Fruit fly (Drosophila melanogaster) whole organism, embryonic: ENCODE data around the gene CG12594.

Experiments used
- C15 ChIP-seq: fragments of 200-800 bp; sonication (Bioruptor generic); IDR thresholded peaks from 3 replicates; pipeline ENCODE4 v1.3.6; 2022; ENCODE audit warnings: missing biosample characterization, missing genetic modification characterization
- CG10565 ChIP-seq: fragments of 200-800 bp; sonication (Bioruptor generic); optimal IDR thresholded peaks from 3 replicates; lab custom pipeline; 2016; ENCODE audit warnings: missing biosample characterization, mild to moderate bottlenecking, missing genetic modification characterization
- CG10959 ChIP-seq: fragments of 200-800 bp; sonication (Bioruptor generic); IDR thresholded peaks from 2 replicates; pipeline ENCODE4 v1.3.6; 2022; ENCODE audit warnings: missing biosample characterization, missing genetic modification characterization
- CG13287 ChIP-seq: fragments of 200-800 bp; sonication (Bioruptor generic); IDR thresholded peaks from 2 replicates; pipeline ENCODE4 v1.3.6; 2022; ENCODE audit warnings: missing biosample characterization, missing genetic modification characterization; ENCODE audit not compliant: partially characterized antibody
- CG16779 ChIP-seq: fragments of 200-800 bp; sonication (Bioruptor generic); IDR thresholded peaks from 2 replicates; pipeline ENCODE4 v1.3.6; 2022; ENCODE audit warnings: missing biosample characterization, missing genetic modification characterization
- CG16815 ChIP-seq: fragments of 200-800 bp; sonication (Bioruptor generic); optimal IDR thresholded peaks from 3 replicates; lab custom pipeline; 2017; ENCODE audit warnings: missing biosample characterization, mild to moderate bottlenecking, missing genetic modification characterization
- CG3065 ChIP-seq: fragments of 200-800 bp; sonication (Bioruptor generic); optimal IDR thresholded peaks from 2 replicates; lab custom pipeline; 2016; ENCODE audit warnings: missing biosample characterization, missing genetic modification characterization
- CG3163 ChIP-seq: fragments of 200-800 bp; sonication (Bioruptor generic); optimal IDR thresholded peaks from 3 replicates; lab custom pipeline; 2016; ENCODE audit warnings: missing biosample characterization, missing genetic modification characterization
- CG33557 ChIP-seq: fragments of 200-800 bp; sonication (Bioruptor generic); optimal IDR thresholded peaks from 2 replicates; lab custom pipeline; 2019; ENCODE audit warnings: missing biosample characterization, mild to moderate bottlenecking, missing genetic modification characterization, moderate library complexity
- CG4282 ChIP-seq: fragments of 200-800 bp; sonication (Bioruptor generic); optimal IDR thresholded peaks from 2 replicates; lab custom pipeline; 2016; ENCODE audit warnings: missing biosample characterization, missing genetic modification characterization
- CG4730 ChIP-seq: fragments of 200-800 bp; sonication (Bioruptor generic); IDR thresholded peaks from 2 replicates; pipeline ENCODE4 v1.3.6; 2022; ENCODE audit warnings: missing biosample characterization, missing genetic modification characterization
- CG5180 ChIP-seq: fragments of 200-800 bp; sonication (Bioruptor generic); optimal IDR thresholded peaks from 3 replicates; lab custom pipeline; 2017; ENCODE audit warnings: missing biosample characterization, missing genetic modification characterization, mild to moderate bottlenecking, moderate library complexity, missing genetic modification reagents
- CG9727 ChIP-seq: fragments of 200-800 bp; sonication (Bioruptor generic); optimal IDR thresholded peaks from 3 replicates; lab custom pipeline; 2017; ENCODE audit warnings: missing biosample characterization, mild to moderate bottlenecking, missing genetic modification characterization
- CTCF ChIP-seq: fragments of 200-800 bp; sonication (Bioruptor generic); optimal IDR thresholded peaks from 2 replicates; lab custom pipeline; 2017; ENCODE audit warnings: missing biosample characterization, mild to moderate bottlenecking, missing genetic modification characterization, moderate library complexity
- Elba2 ChIP-seq: fragments of 200-800 bp; sonication (Bioruptor generic); optimal IDR thresholded peaks from 3 replicates; lab custom pipeline; 2016; ENCODE audit warnings: missing biosample characterization, missing genetic modification characterization
- HmgD ChIP-seq: fragments of 200-800 bp; sonication (Bioruptor generic); optimal IDR thresholded peaks from 3 replicates; lab custom pipeline; 2016; ENCODE audit warnings: missing biosample characterization, missing genetic modification characterization
- Hmx ChIP-seq: fragments of 200-800 bp; sonication (Bioruptor generic); optimal IDR thresholded peaks from 2 replicates; lab custom pipeline; 2016; ENCODE audit warnings: missing biosample characterization, missing genetic modification characterization
- Hr3 ChIP-seq: fragments of 200-800 bp; sonication (Bioruptor generic); optimal IDR thresholded peaks from 3 replicates; lab custom pipeline; 2016; ENCODE audit warnings: missing biosample characterization, missing genetic modification characterization
- Hr51 ChIP-seq, 2 experiments: fragments of 200-800 bp; sonication (Bioruptor generic); optimal IDR thresholded peaks; 2 replicates in 1 of 2; 3 replicates in 1 of 2; lab custom pipeline; 2016 to 2018; ENCODE audit warnings: missing biosample characterization in 2 of 2, missing genetic modification characterization in 2 of 2, mild to moderate bottlenecking in 1 of 2, moderate library complexity in 1 of 2
- Med ChIP-seq: fragments of 200-800 bp; sonication (Bioruptor generic); peaks from one replicate; lab custom pipeline; 2016; ENCODE audit warnings: missing biosample characterization, missing genetic modification characterization, mild to moderate bottlenecking, inconsistent platforms, moderate library complexity
- NK7.1 ChIP-seq: fragments of 200-800 bp; sonication (Bioruptor generic); optimal IDR thresholded peaks from 3 replicates; lab custom pipeline; 2016; ENCODE audit warnings: missing biosample characterization, missing genetic modification characterization
- NfI ChIP-seq: fragments of 200-800 bp; sonication (Bioruptor generic); optimal IDR thresholded peaks from 3 replicates; lab custom pipeline; 2018; ENCODE audit warnings: missing biosample characterization, mild to moderate bottlenecking, missing genetic modification characterization, moderate library complexity
- Oaz ChIP-seq: fragments of 200-800 bp; sonication (Bioruptor generic); IDR thresholded peaks from 2 replicates; pipeline ENCODE4 v1.3.6; 2022; ENCODE audit warnings: missing biosample characterization, missing genetic modification characterization
- Rfx ChIP-seq: fragments of 200-800 bp; sonication (Bioruptor generic); IDR thresholded peaks from 2 replicates; pipeline ENCODE4 v1.3.6; 2022; ENCODE audit warnings: missing biosample characterization, missing genetic modification characterization
- Spps ChIP-seq: fragments of 200-800 bp; sonication (Bioruptor generic); optimal IDR thresholded peaks from 2 replicates; lab custom pipeline; 2018; ENCODE audit warnings: missing biosample characterization, mild to moderate bottlenecking, missing genetic modification characterization
- Trl ChIP-seq, 3 experiments: fragments of >200 bp in 2 of 3; fragments of 200-800 bp in 1 of 3; sonication (Bioruptor generic) in 1 of 3; optimal IDR thresholded peaks; 2 replicates in 1 of 3; 3 replicates in 2 of 3; lab custom pipeline; 2016 to 2017; ENCODE audit warnings: missing biosample characterization in 1 of 3, missing genetic modification characterization in 1 of 3
- Usf ChIP-seq: fragments of 200-800 bp; sonication (Bioruptor generic); optimal IDR thresholded peaks from 2 replicates; lab custom pipeline; 2017; ENCODE audit warnings: missing genotype, missing biosample characterization, missing genetic modification characterization
- ap ChIP-seq: fragments of 200-800 bp; sonication (Bioruptor generic); IDR thresholded peaks from 2 replicates; pipeline ENCODE4 v1.3.6; 2022; ENCODE audit warnings: missing biosample characterization, missing genetic modification characterization
- bbx ChIP-seq: fragments of 200-800 bp; sonication (Bioruptor generic); IDR thresholded peaks from 2 replicates; pipeline ENCODE4 v1.3.6; 2022; ENCODE audit warnings: missing biosample characterization, missing genetic modification characterization; ENCODE audit not compliant: partially characterized antibody
- cg ChIP-seq: fragments of 200-800 bp; sonication (Bioruptor generic); optimal IDR thresholded peaks from 3 replicates; lab custom pipeline; 2019; ENCODE audit warnings: missing biosample characterization, mild to moderate bottlenecking, missing genetic modification characterization, moderate library complexity
- dmrt11E ChIP-seq: fragments of 200-800 bp; sonication (Bioruptor generic); optimal IDR thresholded peaks from 3 replicates; lab custom pipeline; 2018; ENCODE audit warnings: missing biosample characterization, mild to moderate bottlenecking, missing genetic modification characterization, moderate library complexity
- dysf ChIP-seq: fragments of 200-800 bp; sonication (Bioruptor generic); IDR thresholded peaks from 3 replicates; pipeline ENCODE4 v1.3.6; 2022; ENCODE audit warnings: missing biosample characterization, missing genetic modification characterization
- en ChIP-seq: fragments of 200-800 bp; sonication (Bioruptor generic); optimal IDR thresholded peaks from 2 replicates; lab custom pipeline; 2016; ENCODE audit warnings: missing biosample characterization, missing genetic modification characterization
- gsb-n ChIP-seq: fragments of 200-800 bp; sonication (Bioruptor generic); optimal IDR thresholded peaks from 3 replicates; lab custom pipeline; 2018; ENCODE audit warnings: missing biosample characterization, mild to moderate bottlenecking, missing genetic modification characterization
- her ChIP-seq: fragments of 200-800 bp; sonication (Bioruptor generic); optimal IDR thresholded peaks from 2 replicates; lab custom pipeline; 2016; ENCODE audit warnings: missing biosample characterization, missing genetic modification characterization
- lab ChIP-seq: fragments of 200-800 bp; sonication (Bioruptor generic); optimal IDR thresholded peaks from 3 replicates; lab custom pipeline; 2017; ENCODE audit warnings: missing biosample characterization, missing genetic modification characterization, mild to moderate bottlenecking, moderate library complexity, missing genetic modification reagents
- nerfin-1 ChIP-seq: fragments of 200-800 bp; sonication (Bioruptor generic); optimal IDR thresholded peaks from 3 replicates; lab custom pipeline; 2019; ENCODE audit warnings: missing biosample characterization, mild to moderate bottlenecking, missing genetic modification characterization, moderate library complexity
- oc ChIP-seq: fragments of 200-800 bp; sonication (Bioruptor generic); optimal IDR thresholded peaks from 2 replicates; lab custom pipeline; 2018; ENCODE audit warnings: missing biosample characterization, mild to moderate bottlenecking, missing genetic modification characterization, moderate library complexity
- pros ChIP-seq: fragments of 200-800 bp; sonication (Bioruptor generic); optimal IDR thresholded peaks from 3 replicates; lab custom pipeline; 2019; ENCODE audit warnings: missing biosample characterization, mild to moderate bottlenecking, missing genetic modification characterization, moderate library complexity
- ranshi ChIP-seq: fragments of 200-800 bp; sonication (Bioruptor generic); IDR thresholded peaks from 2 replicates; pipeline ENCODE4 v1.3.6; 2022; ENCODE audit warnings: missing biosample characterization, missing genetic modification characterization
- scrt ChIP-seq: fragments of 200-800 bp; sonication (Bioruptor generic); optimal IDR thresholded peaks from 2 replicates; lab custom pipeline; 2018; ENCODE audit warnings: missing biosample characterization, mild to moderate bottlenecking, missing genetic modification characterization, moderate library complexity
- sd ChIP-seq: fragments of 200-800 bp; sonication (Bioruptor generic); optimal IDR thresholded peaks from 3 replicates; lab custom pipeline; 2018; ENCODE audit warnings: missing biosample characterization, mild to moderate bottlenecking, missing genetic modification characterization, moderate library complexity
- sens ChIP-seq: fragments of 200-800 bp; sonication (Bioruptor generic); peaks from one replicate; lab custom pipeline; 2016; ENCODE audit warnings: missing biosample characterization, missing genetic modification characterization
- slbo ChIP-seq: fragments of 200-800 bp; sonication (Bioruptor generic); IDR thresholded peaks from 2 replicates; pipeline ENCODE4 v1.3.6; 2022; ENCODE audit warnings: missing biosample characterization, missing genetic modification characterization
- sna ChIP-seq: fragments of 200-800 bp; sonication (Bioruptor generic); IDR thresholded peaks from 2 replicates; pipeline ENCODE4 v1.3.6; 2022; ENCODE audit warnings: missing biosample characterization, missing genetic modification characterization; ENCODE audit not compliant: partially characterized antibody
- tll ChIP-seq, 2 experiments: fragments of 200-800 bp in 1 of 2; fragments of >200 bp in 1 of 2; sonication (Bioruptor generic) in 1 of 2; optimal IDR thresholded peaks; 2 replicates each; lab custom pipeline; 2017 to 2019; ENCODE audit warnings: missing biosample characterization in 2 of 2, missing genetic modification characterization in 2 of 2, mild to moderate bottlenecking in 1 of 2, moderate library complexity in 1 of 2
- trem ChIP-seq: fragments of 200-800 bp; optimal IDR thresholded peaks from 3 replicates; lab custom pipeline; 2019; ENCODE audit warnings: missing biosample characterization, mild to moderate bottlenecking, missing genetic modification characterization, moderate library complexity
- zen ChIP-seq: fragments of 200-800 bp; sonication (Bioruptor generic); optimal IDR thresholded peaks from 3 replicates; lab custom pipeline; 2018; ENCODE audit warnings: missing biosample characterization, mild to moderate bottlenecking, missing genetic modification characterization, moderate library complexity

CG12594 gene

dm6 chr3R:11692504-11692903 is 29.0 kb upstream of the CG12594 start:
- TF ChIP-seq nerfin-1: peak; percentile 94
- TF ChIP-seq Usf: no peak
- TF ChIP-seq slbo (GFP tag; lab: Robert Waterston, UW): no peak
- TF ChIP-seq zen: no peak
- no peak for TF ChIP-seq CG3065 (GFP tag; lab: Kevin White, UChicago)
- no peak for TF ChIP-seq Elba2 (GFP tag; lab: Kevin White, UChicago)
- TF ChIP-seq ranshi (GFP tag; lab: Robert Waterston, UW): no peak
- peak; percentile 89 for TF ChIP-seq gsb-n (tag; lab: Kevin White, UChicago)
- TF ChIP-seq en (GFP tag; lab: Kevin White, UChicago): no peak
- TF ChIP-seq sens (GFP tag; lab: Kevin White, UChicago): peak; percentile 54
- TF ChIP-seq oc (tag; lab: Kevin White, UChicago): peak; percentile 27
- peak; percentile 72 for TF ChIP-seq pros
- no peak for TF ChIP-seq CG5180
- no peak for TF ChIP-seq Oaz (GFP tag; lab: Robert Waterston, UW)
- TF ChIP-seq sd (tag; lab: Kevin White, UChicago): peak; percentile 6
- TF ChIP-seq Hr3 (GFP tag; lab: Kevin White, UChicago): no peak

dm6 chr3R:11694311-11695305 is 26.9 kb upstream of the CG12594 start, which contains the start of gene Fer3:
TSS of gene Fer3 (minus strand) at chr3R:11694311.
- TF ChIP-seq bbx (GFP tag; lab: Robert Waterston, UW) (no peak), CTCF (GFP tag; lab: Kevin White, UChicago) (peak; percentile 74), lab (GFP tag; lab: Kevin White, UChicago) (peak; percentile 9), CG13287 (GFP tag; lab: Robert Waterston, UW) (no peak), CG3163 (GFP tag; lab: Kevin White, UChicago) (peak; percentile 90), CG16779 (GFP tag; lab: Robert Waterston, UW) (no peak), CG9727 (GFP tag; lab: Kevin White, UChicago) (no peak), CG4282 (GFP tag; lab: Kevin White, UChicago) (no peak), tll (GFP tag; optimal IDR thresholded peaks at IDR 0.05; lab: Kevin White, UChicago) (peak in 1 of 2 experiments; percentile 26), CG33557 (GFP tag; lab: Kevin White, UChicago) (no peak), Hmx (GFP tag; lab: Kevin White, UChicago) (no peak), cg (GFP tag; lab: Kevin White, UChicago) (no peak), CG10959 (GFP tag; lab: Robert Waterston, UW) (no peak), dysf (no peak), C15 (no peak), CG4730 (GFP tag; lab: Robert Waterston, UW) (no peak), CG16815 (GFP tag; lab: Kevin White, UChicago) (no peak), HmgD (GFP tag; lab: Kevin White, UChicago) (no peak), sna (GFP tag; lab: Robert Waterston, UW) (no peak), scrt (GFP tag; lab: Kevin White, UChicago) (peak; percentile 93), trem (tag; lab: Kevin White, UChicago) (no peak), ap (GFP tag; lab: Robert Waterston, UW) (no peak), dmrt11E (no peak), CG10565 (GFP tag; lab: Kevin White, UChicago) (no peak), NK7.1 (GFP tag; lab: Kevin White, UChicago) (no peak), Hr51 (GFP tag; optimal IDR thresholded peaks at IDR 0.05; lab: Kevin White, UChicago) (peak in 1 of 2 experiments; percentile 30), NfI (GFP tag; lab: Kevin White, UChicago) (no peak), Spps (tag; lab: Kevin White, UChicago) (no peak), her (GFP tag; lab: Kevin White, UChicago) (no peak), Trl (optimal IDR thresholded peaks at IDR 0.05; lab: Kevin White, UChicago) (peak in 1 of 2 experiments; percentile 21), Trl (GFP tag; optimal IDR thresholded peaks at IDR 0.05; lab: Kevin White, UChicago) (no peak), Rfx (GFP tag; lab: Robert Waterston, UW) (no peak), Med (peak; percentile 1)
